Fruit fly (Drosophila melanogaster) whole organism, wandering third instar larva: ENCODE data around the gene CG17124.

ENCODE experiments used
- Abd-B ChIP-seq: fragments of >200 bp; optimal IDR thresholded peaks from 2 replicates; lab custom pipeline; 2017; ENCODE audit warnings: missing biosample characterization, missing genetic modification characterization
- CG32264 ChIP-seq: fragments of 200-800 bp; sonication (Bioruptor generic); optimal IDR thresholded peaks from 2 replicates; lab custom pipeline; 2016; ENCODE audit warnings: missing biosample characterization, missing genetic modification characterization
- CG9705 ChIP-seq: fragments of 200-800 bp; sonication (Bioruptor generic); optimal IDR thresholded peaks from 2 replicates; lab custom pipeline; 2018; ENCODE audit warnings: missing biosample characterization, mild to moderate bottlenecking, missing genetic modification characterization
- CrebA ChIP-seq: fragments of 200-800 bp; sonication (Bioruptor generic); optimal IDR thresholded peaks from 2 replicates; lab custom pipeline; 2016; ENCODE audit warnings: missing biosample characterization, mild to moderate bottlenecking, missing genetic modification characterization, borderline replicate concordance
- Dfd ChIP-seq: fragments of >200 bp; optimal IDR thresholded peaks from 2 replicates; lab custom pipeline; 2017; ENCODE audit warnings: missing biosample characterization, missing genetic modification characterization
- Dif ChIP-seq: fragments of 200-275, 200-300 bp; sonication (Bioruptor generic); optimal IDR thresholded peaks from 2 replicates; lab custom pipeline; 2018; ENCODE audit warnings: missing biosample characterization, missing genetic modification characterization; ENCODE audit not compliant: partially characterized antibody
- GATAd ChIP-seq: sonication (Bioruptor generic); optimal IDR thresholded peaks from 2 replicates; lab custom pipeline; 2016; ENCODE audit warnings: missing biosample characterization, missing genetic modification characterization
- HLH106 ChIP-seq: fragments of 200-800 bp; optimal IDR thresholded peaks from 3 replicates; lab custom pipeline; 2019; ENCODE audit warnings: missing biosample characterization, mild to moderate bottlenecking, missing genetic modification characterization, moderate library complexity
- Hnf4 ChIP-seq: fragments of 200-800 bp; sonication (Bioruptor generic); optimal IDR thresholded peaks from 2 replicates; lab custom pipeline; 2016; ENCODE audit warnings: missing biosample characterization, mild to moderate bottlenecking, missing genetic modification characterization
- Hr78 ChIP-seq: fragments of >200 bp; optimal IDR thresholded peaks from 2 replicates; lab custom pipeline; 2017; ENCODE audit warnings: missing biosample characterization, missing genetic modification characterization
- Hr83 ChIP-seq: fragments of 200-300 bp; sonication (Bioruptor generic); optimal IDR thresholded peaks from 2 replicates; lab custom pipeline; 2016; ENCODE audit warnings: missing biosample characterization, mild to moderate bottlenecking, missing genetic modification characterization, moderate library complexity; ENCODE audit not compliant: poor library complexity, severe bottlenecking
- Jra ChIP-seq: sonication (Bioruptor generic); optimal IDR thresholded peaks from 2 replicates; lab custom pipeline; 2016; ENCODE audit warnings: missing biosample characterization, missing genetic modification characterization
- Mio ChIP-seq: sonication (Bioruptor generic); optimal IDR thresholded peaks from 2 replicates; lab custom pipeline; 2016; ENCODE audit warnings: missing biosample characterization, missing genetic modification characterization
- Myc ChIP-seq: fragments of >200 bp; optimal IDR thresholded peaks from 2 replicates; lab custom pipeline; 2017
- N ChIP-seq: fragments of >200 bp; optimal IDR thresholded peaks from 2 replicates; lab custom pipeline; 2018; ENCODE audit warnings: missing biosample characterization, missing external identifiers, missing genetic modification characterization
- OdsH ChIP-seq: fragments of 200-800 bp; sonication (Bioruptor generic); optimal IDR thresholded peaks from 2 replicates; lab custom pipeline; 2016; ENCODE audit warnings: missing biosample characterization, mild to moderate bottlenecking, missing genetic modification characterization
- Rel ChIP-seq, 2 experiments: fragments of 200-800 bp; sonication (Bioruptor generic) in 1 of 2; optimal IDR thresholded peaks; 2 replicates in 1 of 2; 3 replicates in 1 of 2; lab custom pipeline; 2016 to 2019; ENCODE audit warnings: mild to moderate bottlenecking in 2 of 2, missing biosample characterization in 2 of 2, missing genetic modification characterization in 2 of 2, moderate library complexity in 1 of 2
- Sp1 ChIP-seq: fragments of 200-800 bp; sonication (Bioruptor generic); optimal IDR thresholded peaks from 3 replicates; lab custom pipeline; 2019; ENCODE audit warnings: missing biosample characterization, mild to moderate bottlenecking, missing genetic modification characterization, moderate library complexity
- Vsx2 ChIP-seq: fragments of 200-300, 225-300 bp; sonication (Bioruptor generic); optimal IDR thresholded peaks from 2 replicates; lab custom pipeline; 2018; ENCODE audit warnings: missing biosample characterization, missing genetic modification characterization; ENCODE audit not compliant: partially characterized antibody
- br ChIP-seq: fragments of 200-800 bp; sonication (Bioruptor generic); optimal IDR thresholded peaks from 2 replicates; lab custom pipeline; 2016; ENCODE audit warnings: missing biosample characterization, missing genetic modification characterization
- brk ChIP-seq: fragments of 200-800 bp; sonication (Bioruptor generic); optimal IDR thresholded peaks from 2 replicates; lab custom pipeline; 2016; ENCODE audit warnings: missing biosample characterization, mild to moderate bottlenecking, missing genetic modification characterization
- dl ChIP-seq, 2 experiments: fragments of 175-275, 200-275 bp in 1 of 2; fragments of 200-275 bp in 1 of 2; sonication (Bioruptor generic); optimal IDR thresholded peaks; lab custom pipeline; 2018; ENCODE audit warnings: mild to moderate bottlenecking in 2 of 2, missing biosample characterization in 2 of 2, missing genetic modification characterization in 2 of 2, moderate library complexity in 2 of 2; ENCODE audit not compliant: partially characterized antibody in 2 of 2, insufficient read depth in 1 of 2
- dmrt93B ChIP-seq: fragments of 200-800 bp; sonication (Bioruptor generic); optimal IDR thresholded peaks from 2 replicates; lab custom pipeline; 2018; ENCODE audit warnings: missing biosample characterization, mild to moderate bottlenecking, missing genetic modification characterization
- dsf ChIP-seq: sonication (Bioruptor generic); optimal IDR thresholded peaks from 2 replicates; lab custom pipeline; 2016; ENCODE audit warnings: missing biosample characterization, missing genetic modification characterization, borderline replicate concordance
- ey ChIP-seq: fragments of 200-800 bp; sonication (Bioruptor generic); optimal IDR thresholded peaks from 2 replicates; lab custom pipeline; 2016; ENCODE audit warnings: missing biosample characterization, missing genetic modification characterization
- foxo ChIP-seq, 2 experiments: fragments of 200-800 bp; sonication (Bioruptor generic); optimal IDR thresholded peaks; 2 replicates in 1 of 2; 3 replicates in 1 of 2; lab custom pipeline; 2016 to 2017; ENCODE audit warnings: missing biosample characterization in 2 of 2, missing genetic modification characterization in 2 of 2
- fru ChIP-seq: fragments of 200-800 bp; sonication (Bioruptor generic); optimal IDR thresholded peaks from 3 replicates; lab custom pipeline; 2016; ENCODE audit warnings: missing biosample characterization, mild to moderate bottlenecking, missing genetic modification characterization
- h ChIP-seq: fragments of 200-800 bp; sonication (Bioruptor generic); optimal IDR thresholded peaks from 3 replicates; lab custom pipeline; 2016; ENCODE audit warnings: missing biosample characterization, mild to moderate bottlenecking, missing genetic modification characterization
- jim ChIP-seq: fragments of 175-275, 200-325 bp; sonication (Bioruptor generic); optimal IDR thresholded peaks from 2 replicates; lab custom pipeline; 2016; ENCODE audit warnings: missing biosample characterization, mild to moderate bottlenecking, missing genetic modification characterization
- lola ChIP-seq: fragments of >200 bp; optimal IDR thresholded peaks from 2 replicates; lab custom pipeline; 2017; ENCODE audit warnings: missing biosample characterization, missing genetic modification characterization
- pan ChIP-seq: fragments of >200 bp; optimal IDR thresholded peaks from 2 replicates; lab custom pipeline; 2017
- psq ChIP-seq: fragments of 200-800 bp; sonication (Bioruptor generic); optimal IDR thresholded peaks from 3 replicates; lab custom pipeline; 2017; ENCODE audit warnings: missing biosample characterization, mild to moderate bottlenecking, missing genetic modification characterization, moderate library complexity
- rgr ChIP-seq: fragments of 200-800 bp; sonication (Bioruptor generic); optimal IDR thresholded peaks from 3 replicates; lab custom pipeline; 2016; ENCODE audit warnings: missing biosample characterization, mild to moderate bottlenecking, missing genetic modification characterization
- sage ChIP-seq: fragments of 200-800 bp; sonication (Bioruptor generic); optimal IDR thresholded peaks from 2 replicates; lab custom pipeline; 2016; ENCODE audit warnings: missing biosample characterization, mild to moderate bottlenecking, missing genetic modification characterization
- sv ChIP-seq: fragments of 200-800 bp; sonication (Bioruptor generic); optimal IDR thresholded peaks from 3 replicates; lab custom pipeline; 2016; ENCODE audit warnings: missing biosample characterization, missing genetic modification characterization
- tai ChIP-seq: sonication (Bioruptor generic); optimal IDR thresholded peaks from 2 replicates; lab custom pipeline; 2016; ENCODE audit warnings: missing biosample characterization, missing genetic modification characterization
- usp ChIP-seq: fragments of >200 bp; optimal IDR thresholded peaks from 2 replicates; lab custom pipeline; 2017; ENCODE audit warnings: missing biosample characterization, missing genetic modification characterization
- woc ChIP-seq: sonication (Bioruptor generic); optimal IDR thresholded peaks from 2 replicates; lab custom pipeline; 2016; ENCODE audit warnings: missing biosample characterization, mild to moderate bottlenecking, missing genetic modification characterization

Gene CG17124

dm6 chr2L:10743714-10744113 is 12.4 kb downstream of the CG17124 start, which contains the start of gene CG6729:
Gene CG6729, minus strand, starts transcription at chr2L:10743935.
- no peak for TF ChIP-seq brk (GFP tag; lab: Kevin White, UChicago)
- TF ChIP-seq Myc: no peak
- no peak for TF ChIP-seq OdsH (GFP tag; lab: Kevin White, UChicago)
- TF ChIP-seq Hr78: no peak
- no peak for TF ChIP-seq sage (GFP tag; lab: Kevin White, UChicago)
- TF ChIP-seq tai (GFP tag; lab: Kevin White, UChicago): no peak

dm6 chr2L:10736993-10737756 is 18.9 kb downstream of the CG17124 start, which contains the start of the genes Vha16-5 and CG12299:
Gene Vha16-5, minus strand, starts transcription at chr2L:10737043.
Gene CG12299, plus strand, starts transcription at chr2L:10737345.
- no peak for TF ChIP-seq dmrt93B (GFP tag; lab: Kevin White, UChicago)
- TF ChIP-seq N (GFP tag; lab: Kevin White, UChicago): no peak
- peak; percentile 75 for TF ChIP-seq GATAd (GFP tag; lab: Kevin White, UChicago)
- TF ChIP-seq CG9705 (GFP tag; lab: Kevin White, UChicago): no peak
- TF ChIP-seq Hr83: peak; percentile 91
- TF ChIP-seq fru: no peak
- no peak for TF ChIP-seq usp (GFP tag; lab: Kevin White, UChicago)
- no peak for TF ChIP-seq lola
- TF ChIP-seq woc (GFP tag; lab: Kevin White, UChicago): no peak
- TF ChIP-seq HLH106 (tag; lab: Kevin White, UChicago): no peak
- TF ChIP-seq psq (GFP tag; lab: Kevin White, UChicago): peak; percentile 41
- no peak for TF ChIP-seq Hr78
- no peak for TF ChIP-seq foxo (GFP tag; optimal IDR thresholded peaks at IDR 0.05; lab: Kevin White, UChicago)
- TF ChIP-seq pan (lab: Kevin White, UChicago): no peak
- TF ChIP-seq dsf (GFP tag; lab: Kevin White, UChicago): no peak
- no peak for TF ChIP-seq jim (GFP tag; lab: Kevin White, UChicago)
- no peak for TF ChIP-seq Dfd
- peak; percentile 67 for TF ChIP-seq ey (GFP tag; lab: Kevin White, UChicago)
- TF ChIP-seq tai (GFP tag; lab: Kevin White, UChicago): no peak
- TF ChIP-seq sage (GFP tag; lab: Kevin White, UChicago): no peak
- no peak for TF ChIP-seq Hnf4 (GFP tag; lab: Kevin White, UChicago)
- no peak for TF ChIP-seq Abd-B (GFP tag; lab: Kevin White, UChicago)
- TF ChIP-seq brk (GFP tag; lab: Kevin White, UChicago): no peak
- TF ChIP-seq CG32264: peak; percentile 26
- peak; percentile 98 to 100 for TF ChIP-seq dl (GFP tag; optimal IDR thresholded peaks at IDR 0.05; lab: Kevin White, UChicago; ENCODE audit: insufficient read depth in 1 of 2, partially characterized antibody in 2 of 2)
- TF ChIP-seq Dif (GFP tag; lab: Kevin White, UChicago): peak; percentile 100
- TF ChIP-seq sv (GFP tag; lab: Kevin White, UChicago): peak; percentile 87
- no peak for TF ChIP-seq Mio (GFP tag; lab: Kevin White, UChicago)
- TF ChIP-seq Myc: no peak
- TF ChIP-seq Rel (GFP tag; optimal IDR thresholded peaks at IDR 0.05; lab: Kevin White, UChicago): no peak
- no peak for TF ChIP-seq Rel (tag; optimal IDR thresholded peaks at IDR 0.05; lab: Kevin White, UChicago)
- peak; percentile 100 for TF ChIP-seq Vsx2 (GFP tag; lab: Kevin White, UChicago)
- peak; percentile 61 for TF ChIP-seq OdsH (GFP tag; lab: Kevin White, UChicago)
- peak; percentile 73 for TF ChIP-seq rgr (GFP tag; lab: Kevin White, UChicago)
- TF ChIP-seq Sp1 (GFP tag; lab: Kevin White, UChicago): no peak
- TF ChIP-seq h (GFP tag; lab: Kevin White, UChicago): no peak
- peak; percentile 67 for TF ChIP-seq br (GFP tag; lab: Kevin White, UChicago)
- no peak for TF ChIP-seq Jra (GFP tag; lab: Kevin White, UChicago)
- no peak for TF ChIP-seq CrebA
